Fruit fly (Drosophila melanogaster): ENCODE results near the gene qtc.

The qtc gene

DNA sequence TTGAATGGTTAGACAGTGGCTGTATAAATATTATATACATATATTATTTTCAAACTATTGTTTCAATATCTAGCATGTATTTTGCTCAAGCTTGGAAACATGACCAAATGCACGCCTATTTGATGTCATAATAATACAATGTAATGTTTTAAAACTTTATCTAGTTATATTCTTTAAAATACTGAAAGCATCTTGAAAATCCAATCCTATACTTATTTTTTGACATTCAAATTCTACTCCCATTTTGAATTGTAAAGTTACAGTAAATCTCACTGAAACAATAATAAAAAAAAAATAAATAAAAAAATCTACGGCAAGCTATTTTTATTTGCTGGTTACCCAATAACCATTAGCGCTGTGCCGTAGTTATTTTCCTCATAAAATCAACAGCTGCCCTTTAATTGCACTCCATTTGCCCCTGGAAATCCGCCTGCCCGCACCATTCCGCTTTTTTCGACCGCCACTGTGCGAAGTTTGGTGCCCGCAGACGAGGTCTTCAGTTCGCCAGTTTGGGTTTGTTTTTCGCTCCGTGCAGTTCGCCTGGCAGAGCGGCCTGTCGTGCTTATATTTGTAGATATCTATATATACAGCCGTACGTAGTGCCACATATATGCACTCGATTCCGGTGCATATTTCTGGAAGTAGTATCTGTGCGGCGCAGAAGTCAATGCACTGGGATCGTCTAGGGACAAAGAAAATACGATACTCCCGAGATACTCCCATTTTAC, 15.6 kb upstream of the qtc start (continued):
- TF ChIP-seq dl (GFP tag; optimal IDR thresholded peaks at IDR 0.05; ENCODE audit: insufficient read depth in 1 of 2, partially characterized antibody in 2 of 2) (no peak), sv (GFP tag; optimal IDR thresholded peaks at IDR 0.05) (peak; percentile 31), pan (optimal IDR thresholded peaks at IDR 0.05) (no peak), ey (GFP tag; optimal IDR thresholded peaks at IDR 0.05) (peak; percentile 44), CG9705 (GFP tag; optimal IDR thresholded peaks at IDR 0.05) (no peak), brk (GFP tag; optimal IDR thresholded peaks at IDR 0.05) (no peak)

DNA sequence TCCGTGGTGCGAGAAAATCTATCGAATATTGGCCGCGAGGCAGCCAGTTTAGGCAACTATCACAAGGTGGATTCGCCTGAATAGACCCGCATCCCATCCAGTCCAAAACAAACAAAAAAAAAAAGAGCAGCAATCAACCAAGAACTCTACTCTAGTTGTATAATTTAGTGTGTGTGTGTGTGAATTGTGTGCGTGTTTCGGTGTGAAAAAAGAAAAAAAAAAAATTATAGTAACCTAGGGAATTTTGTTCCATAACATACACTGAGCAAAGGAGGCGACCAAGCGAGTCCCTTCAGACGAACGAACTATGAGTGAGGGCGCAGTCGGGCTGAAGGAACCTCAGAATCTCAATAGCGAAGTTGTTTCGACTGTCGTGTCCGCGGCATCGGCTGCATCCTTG, 14.4 kb upstream of the qtc start:
- TF ChIP-seq ey (GFP tag; optimal IDR thresholded peaks at IDR 0.05) (no peak), dmrt93B (GFP tag; optimal IDR thresholded peaks at IDR 0.05) (no peak), jim (GFP tag; optimal IDR thresholded peaks at IDR 0.05) (no peak), Sp1 (GFP tag; optimal IDR thresholded peaks at IDR 0.05) (no peak), GATAd (GFP tag; optimal IDR thresholded peaks at IDR 0.05) (no peak), pan (optimal IDR thresholded peaks at IDR 0.05) (no peak), woc (GFP tag; optimal IDR thresholded peaks at IDR 0.05) (no peak), Mio (GFP tag; optimal IDR thresholded peaks at IDR 0.05) (no peak), psq (GFP tag; optimal IDR thresholded peaks at IDR 0.05) (no peak), Jra (GFP tag; optimal IDR thresholded peaks at IDR 0.05) (no peak), CG9705 (GFP tag; optimal IDR thresholded peaks at IDR 0.05) (no peak), dl (GFP tag; optimal IDR thresholded peaks at IDR 0.05; ENCODE audit: insufficient read depth in 1 of 2, partially characterized antibody in 2 of 2) (no peak), Hnf4 (GFP tag; optimal IDR thresholded peaks at IDR 0.05) (no peak), CrebA (GFP tag; optimal IDR thresholded peaks at IDR 0.05; ENCODE audit: borderline replicate concordance) (no peak), dsf (GFP tag; optimal IDR thresholded peaks at IDR 0.05; ENCODE audit: borderline replicate concordance) (no peak), Myc (optimal IDR thresholded peaks at IDR 0.05) (no peak), Hr78 (GFP tag; optimal IDR thresholded peaks at IDR 0.05) (no peak), h (GFP tag; optimal IDR thresholded peaks at IDR 0.05) (no peak), usp (GFP tag; optimal IDR thresholded peaks at IDR 0.05) (no peak)

DNA sequence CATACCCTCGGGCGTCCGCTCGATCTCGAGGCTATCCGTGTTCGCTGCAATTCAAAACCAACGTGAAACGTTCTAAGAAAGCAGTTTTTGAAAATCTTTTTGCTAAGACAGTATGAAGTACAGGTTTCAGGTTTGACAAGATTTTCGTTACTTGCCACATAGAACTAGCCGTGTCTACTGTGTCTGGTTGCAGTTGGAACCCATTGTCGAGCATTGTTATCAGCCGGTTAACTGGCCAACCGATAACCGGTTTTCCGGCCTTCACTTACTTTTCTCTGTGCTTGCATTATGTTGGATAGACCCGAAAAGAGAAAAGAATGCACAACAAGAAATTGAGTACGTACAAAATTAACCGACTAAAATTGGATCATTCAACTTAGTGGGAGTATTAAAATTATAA, 10.6 kb upstream of the qtc start:
- TF ChIP-seq rgr (GFP tag; optimal IDR thresholded peaks at IDR 0.05) (no peak), Sp1 (GFP tag; optimal IDR thresholded peaks at IDR 0.05) (no peak), foxo (GFP tag; optimal IDR thresholded peaks at IDR 0.05) (no peak), usp (GFP tag; optimal IDR thresholded peaks at IDR 0.05) (no peak)

DNA sequence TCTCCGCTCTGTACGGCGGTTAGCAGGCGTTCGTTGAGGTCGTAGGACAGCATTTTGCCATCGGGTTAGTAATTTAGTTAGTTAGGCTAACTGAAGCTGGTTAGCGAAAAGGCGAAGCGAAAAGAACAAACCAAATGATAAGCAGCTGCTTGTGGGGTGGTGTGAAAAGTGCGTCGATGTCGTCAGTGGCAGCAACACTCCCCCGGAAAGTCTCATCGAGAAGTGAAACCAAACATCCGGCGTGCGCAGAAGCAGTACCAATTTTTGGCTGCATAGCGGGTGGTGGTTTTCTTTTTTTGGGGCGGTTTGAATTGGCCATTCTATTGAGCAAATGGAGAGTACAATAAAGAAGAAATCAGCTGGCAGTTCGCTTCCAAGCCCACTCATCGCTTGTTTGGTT, 9.8 kb upstream of the qtc start, which contains the start of gene CG9121:
TSS of gene CG9121 (minus strand) at position 238 of the 400 bp plus-strand sequence.
- TF ChIP-seq Dfd (GFP tag; optimal IDR thresholded peaks at IDR 0.05), result no peak
- no peak for TF ChIP-seq brk (GFP tag; optimal IDR thresholded peaks at IDR 0.05)
- no peak for TF ChIP-seq tai (GFP tag; optimal IDR thresholded peaks at IDR 0.05)
- no peak for TF ChIP-seq Hr78 (GFP tag; optimal IDR thresholded peaks at IDR 0.05)
- TF ChIP-seq rgr (GFP tag; optimal IDR thresholded peaks at IDR 0.05), result no peak
- no peak for TF ChIP-seq psq (GFP tag; optimal IDR thresholded peaks at IDR 0.05)
- TF ChIP-seq jim (GFP tag; optimal IDR thresholded peaks at IDR 0.05), result no peak
- no peak for TF ChIP-seq Jra (GFP tag; optimal IDR thresholded peaks at IDR 0.05)
- no peak for TF ChIP-seq CrebA (GFP tag; optimal IDR thresholded peaks at IDR 0.05; ENCODE audit: borderline replicate concordance)
- TF ChIP-seq usp (GFP tag; optimal IDR thresholded peaks at IDR 0.05), result no peak
- no peak for TF ChIP-seq h (GFP tag; optimal IDR thresholded peaks at IDR 0.05)
- no peak for TF ChIP-seq ey (GFP tag; optimal IDR thresholded peaks at IDR 0.05)
- no peak for TF ChIP-seq Sp1 (GFP tag; optimal IDR thresholded peaks at IDR 0.05)
- no peak for TF ChIP-seq Mio (GFP tag; optimal IDR thresholded peaks at IDR 0.05)
- TF ChIP-seq Hnf4 (GFP tag; optimal IDR thresholded peaks at IDR 0.05), result no peak

DNA sequence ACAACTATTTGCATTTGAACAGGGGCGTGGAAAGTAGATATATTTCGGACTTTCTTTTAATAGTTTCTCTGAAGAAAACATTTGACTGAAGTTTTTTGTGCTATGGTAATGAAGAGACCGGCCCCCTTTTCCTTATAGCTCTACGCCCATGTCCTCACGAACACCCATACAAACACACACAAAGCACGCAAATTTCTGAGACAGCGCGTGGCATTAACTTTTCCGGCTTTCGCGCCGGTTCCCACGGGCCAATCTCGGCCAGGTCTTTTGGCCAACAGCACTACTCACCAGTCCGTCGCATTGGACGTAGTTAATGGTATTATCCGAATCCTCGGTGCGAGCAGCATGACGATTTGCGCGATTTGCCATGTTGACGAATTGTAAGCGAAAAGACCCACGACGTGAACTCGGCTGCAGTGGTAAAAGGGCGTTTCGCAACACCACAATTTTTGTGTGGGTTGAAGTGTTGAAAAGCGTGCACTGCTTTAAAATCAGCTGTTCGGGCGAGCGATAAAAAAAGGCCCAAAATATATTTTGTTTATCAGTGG, 8.2 kb upstream of the qtc start, which contains the start of gene senju:
TSS of gene senju (plus strand) at position 477 of the 548 bp plus-strand sequence.
- TF ChIP-seq Dif (GFP tag; optimal IDR thresholded peaks at IDR 0.05; ENCODE audit: partially characterized antibody), result no peak
- TF ChIP-seq woc (GFP tag; optimal IDR thresholded peaks at IDR 0.05), result no peak
- TF ChIP-seq dsf (GFP tag; optimal IDR thresholded peaks at IDR 0.05; ENCODE audit: borderline replicate concordance), result peak; percentile 73
- peak; percentile 95 for TF ChIP-seq Hr83 (GFP tag; optimal IDR thresholded peaks at IDR 0.05; ENCODE audit: poor library complexity, severe bottlenecking)
- no peak for TF ChIP-seq CrebA (GFP tag; optimal IDR thresholded peaks at IDR 0.05; ENCODE audit: borderline replicate concordance)
- TF ChIP-seq sv (GFP tag; optimal IDR thresholded peaks at IDR 0.05), result peak; percentile 75
- peak in 1 of 2 experiments; percentile 92 for TF ChIP-seq foxo (GFP tag; optimal IDR thresholded peaks at IDR 0.05)
- TF ChIP-seq Abd-B (GFP tag; optimal IDR thresholded peaks at IDR 0.05), result no peak
- no peak for TF ChIP-seq Dfd (GFP tag; optimal IDR thresholded peaks at IDR 0.05)
- TF ChIP-seq pan (optimal IDR thresholded peaks at IDR 0.05), result no peak
- peak; percentile 59 for TF ChIP-seq HLH106 (tag; optimal IDR thresholded peaks at IDR 0.05)
- peak; percentile 91 for TF ChIP-seq Hnf4 (GFP tag; optimal IDR thresholded peaks at IDR 0.05)
- peak; percentile 57 for TF ChIP-seq Myc (optimal IDR thresholded peaks at IDR 0.05)
- no peak for TF ChIP-seq brk (GFP tag; optimal IDR thresholded peaks at IDR 0.05)
- no peak for TF ChIP-seq lola (GFP tag; optimal IDR thresholded peaks at IDR 0.05)
- peak; percentile 57 for TF ChIP-seq dmrt93B (GFP tag; optimal IDR thresholded peaks at IDR 0.05)
- peak; percentile 90 for TF ChIP-seq rgr (GFP tag; optimal IDR thresholded peaks at IDR 0.05)
- peak; percentile 67 for TF ChIP-seq CG9705 (GFP tag; optimal IDR thresholded peaks at IDR 0.05)
- peak; percentile 90 for TF ChIP-seq fru (GFP tag; optimal IDR thresholded peaks at IDR 0.05)
- no peak for TF ChIP-seq Vsx2 (GFP tag; optimal IDR thresholded peaks at IDR 0.05; ENCODE audit: partially characterized antibody)
- TF ChIP-seq psq (GFP tag; optimal IDR thresholded peaks at IDR 0.05), result peak; percentile 82
- TF ChIP-seq br (GFP tag; optimal IDR thresholded peaks at IDR 0.05), result peak; percentile 93
- TF ChIP-seq ey (GFP tag; optimal IDR thresholded peaks at IDR 0.05), result peak; percentile 92
- TF ChIP-seq Hr78 (GFP tag; optimal IDR thresholded peaks at IDR 0.05), result no peak
- TF ChIP-seq sage (GFP tag; optimal IDR thresholded peaks at IDR 0.05), result no peak
- peak; percentile 43 for TF ChIP-seq jim (GFP tag; optimal IDR thresholded peaks at IDR 0.05)
- peak; percentile 93 for TF ChIP-seq h (GFP tag; optimal IDR thresholded peaks at IDR 0.05)
- TF ChIP-seq N (GFP tag; optimal IDR thresholded peaks at IDR 0.05), result no peak
- TF ChIP-seq Mio (GFP tag; optimal IDR thresholded peaks at IDR 0.05), result peak; percentile 53
- no peak for TF ChIP-seq tai (GFP tag; optimal IDR thresholded peaks at IDR 0.05)

All from whole organism, wandering third instar larva.